Fruit fly (Drosophila melanogaster) whole organism, prepupa: Measurements from ENCODE around the gene Ifrd1.

Source experiments
- CG10669 ChIP-seq: fragments of 200-800 bp; sonication (Bioruptor generic); optimal IDR thresholded peaks from 3 replicates; lab custom pipeline; 2018; ENCODE audit warnings: missing biosample characterization, mild to moderate bottlenecking, missing genetic modification characterization, moderate library complexity
- CG11294 ChIP-seq: fragments of 200-800 bp; sonication (Bioruptor generic); IDR thresholded peaks from 2 replicates; pipeline ENCODE4 v1.3.6; 2022; ENCODE audit warnings: missing biosample characterization, missing genetic modification characterization
- CG11762 ChIP-seq: fragments of 200-800 bp; sonication (Bioruptor generic); optimal IDR thresholded peaks from 3 replicates; lab custom pipeline; 2016; ENCODE audit warnings: missing biosample characterization, missing genetic modification characterization; ENCODE audit not compliant: insufficient read depth
- CG11902 ChIP-seq: fragments of 200-800 bp; sonication (Bioruptor generic); optimal IDR thresholded peaks from 3 replicates; lab custom pipeline; 2016; ENCODE audit warnings: missing biosample characterization, missing genetic modification characterization
- CG15336 ChIP-seq: fragments of 200-800 bp; sonication (Bioruptor generic); IDR thresholded peaks from 2 replicates; pipeline ENCODE4 v1.3.6; 2022; ENCODE audit warnings: missing biosample characterization, missing genetic modification characterization
- CG1621 ChIP-seq: fragments of 200-800 bp; sonication (Bioruptor generic); optimal IDR thresholded peaks from 3 replicates; lab custom pipeline; 2018; ENCODE audit warnings: missing biosample characterization, mild to moderate bottlenecking, missing genetic modification characterization
- CG16779 ChIP-seq: fragments of 200-800 bp; sonication (Bioruptor generic); optimal IDR thresholded peaks from 3 replicates; lab custom pipeline; 2017; ENCODE audit warnings: missing biosample characterization, mild to moderate bottlenecking, missing genetic modification characterization
- CG3032 ChIP-seq: fragments of 200-800 bp; optimal IDR thresholded peaks from 2 replicates; lab custom pipeline; 2019; ENCODE audit warnings: missing biosample characterization, mild to moderate bottlenecking, missing genetic modification characterization, moderate library complexity
- CG32006 ChIP-seq: fragments of 200-800 bp; sonication (Bioruptor generic); optimal IDR thresholded peaks from 3 replicates; lab custom pipeline; 2017; ENCODE audit warnings: missing biosample characterization, mild to moderate bottlenecking, missing genetic modification characterization
- CG34406 ChIP-seq: fragments of 200-800 bp; sonication (Bioruptor generic); optimal IDR thresholded peaks from 3 replicates; lab custom pipeline; 2016; ENCODE audit warnings: missing biosample characterization, missing genetic modification characterization
- CG6163 ChIP-seq: fragments of 200-800 bp; sonication (Bioruptor generic); IDR thresholded peaks from 3 replicates; pipeline ENCODE4 v1.3.6; 2022; ENCODE audit warnings: missing biosample characterization, missing genetic modification characterization
- CG6276 ChIP-seq: fragments of 200-800 bp; sonication (Bioruptor generic); optimal IDR thresholded peaks from 2 replicates; lab custom pipeline; 2017; ENCODE audit warnings: missing biosample characterization, mild to moderate bottlenecking, missing genetic modification characterization
- CG6792 ChIP-seq: fragments of 200-800 bp; sonication (Bioruptor generic); optimal IDR thresholded peaks from 3 replicates; lab custom pipeline; 2016; ENCODE audit warnings: missing biosample characterization, missing genetic modification characterization
- CG6808 ChIP-seq: fragments of 200-800 bp; sonication (Bioruptor generic); optimal IDR thresholded peaks from 3 replicates; lab custom pipeline; 2017; ENCODE audit warnings: missing biosample characterization, missing genetic modification characterization, mild to moderate bottlenecking, moderate library complexity, missing genetic modification reagents
- CG6854 ChIP-seq: fragments of 200-800 bp; sonication (Bioruptor generic); optimal IDR thresholded peaks from 2 replicates; lab custom pipeline; 2017; ENCODE audit warnings: missing biosample characterization, mild to moderate bottlenecking, missing genetic modification characterization
- CG7368 ChIP-seq: fragments of 200-800 bp; sonication (Bioruptor generic); optimal IDR thresholded peaks from 3 replicates; lab custom pipeline; 2016; ENCODE audit warnings: missing biosample characterization, missing genetic modification characterization
- CG8119 ChIP-seq: fragments of 200-800 bp; sonication (Bioruptor generic); IDR thresholded peaks from 3 replicates; pipeline ENCODE4 v1.3.6; 2022; ENCODE audit warnings: missing biosample characterization, missing genetic modification characterization
- Eip75B ChIP-seq: fragments of 200-800 bp; sonication (Bioruptor generic); optimal IDR thresholded peaks from 3 replicates; lab custom pipeline; 2016; ENCODE audit warnings: missing biosample characterization, missing genetic modification characterization
- Eip93F ChIP-seq: fragments of 200-800 bp; sonication (Bioruptor generic); optimal IDR thresholded peaks from 2 replicates; lab custom pipeline; 2016; ENCODE audit warnings: missing biosample characterization, mild to moderate bottlenecking, missing genetic modification characterization
- Gug ChIP-seq: fragments of 200-800 bp; sonication (Bioruptor generic); IDR thresholded peaks from 2 replicates; pipeline ENCODE4 v1.3.6; 2022; ENCODE audit warnings: missing biosample characterization, missing genetic modification characterization
- Hr38 ChIP-seq: sonication (Bioruptor generic); optimal IDR thresholded peaks from 2 replicates; lab custom pipeline; 2016; ENCODE audit warnings: missing biosample characterization, missing genetic modification characterization
- Hr4 ChIP-seq: fragments of 200-800 bp; sonication (Bioruptor generic); optimal IDR thresholded peaks from 3 replicates; lab custom pipeline; 2016; ENCODE audit warnings: missing biosample characterization, missing genetic modification characterization
- Lpt ChIP-seq: fragments of 200-800 bp; sonication (Bioruptor generic); optimal IDR thresholded peaks from 3 replicates; lab custom pipeline; 2016; ENCODE audit warnings: missing biosample characterization, missing genetic modification characterization
- Met ChIP-seq: fragments of 200-800 bp; sonication (Bioruptor generic); optimal IDR thresholded peaks from 3 replicates; lab custom pipeline; 2016; ENCODE audit warnings: missing biosample characterization, missing genetic modification characterization
- OdsH ChIP-seq: fragments of 200-800 bp; sonication (Bioruptor generic); optimal IDR thresholded peaks from 3 replicates; lab custom pipeline; 2016; ENCODE audit warnings: missing biosample characterization, missing genetic modification characterization
- Smox ChIP-seq: fragments of 200-800 bp; sonication (Bioruptor generic); optimal IDR thresholded peaks from 3 replicates; lab custom pipeline; 2016; ENCODE audit warnings: missing biosample characterization, missing genetic modification characterization
- Sox102F ChIP-seq: fragments of 200-800 bp; sonication (Bioruptor generic); optimal IDR thresholded peaks from 2 replicates; lab custom pipeline; 2016; ENCODE audit warnings: missing biosample characterization, mild to moderate bottlenecking, missing genetic modification characterization
- acj6 ChIP-seq: fragments of 200-800 bp; sonication (Bioruptor generic); optimal IDR thresholded peaks from 3 replicates; lab custom pipeline; 2016; ENCODE audit warnings: missing biosample characterization, missing genetic modification characterization
- dac ChIP-seq: fragments of 200-800 bp; sonication (Bioruptor generic); optimal IDR thresholded peaks from 2 replicates; lab custom pipeline; 2017; ENCODE audit warnings: missing biosample characterization, mild to moderate bottlenecking, missing genetic modification characterization
- dsx ChIP-seq: fragments of 200-800 bp; optimal IDR thresholded peaks from 3 replicates; lab custom pipeline; 2019; ENCODE audit warnings: missing biosample characterization, mild to moderate bottlenecking, missing genetic modification characterization, moderate library complexity; ENCODE audit not compliant: poor library complexity, severe bottlenecking
- eg ChIP-seq: fragments of 200-800 bp; sonication (Bioruptor generic); IDR thresholded peaks from 3 replicates; pipeline ENCODE4 v1.3.6; 2022; ENCODE audit warnings: missing biosample characterization, missing genetic modification characterization
- esn ChIP-seq: fragments of 200-800 bp; sonication (Bioruptor generic); optimal IDR thresholded peaks from 2 replicates; lab custom pipeline; 2016; ENCODE audit warnings: missing biosample characterization, mild to moderate bottlenecking, missing genetic modification characterization, moderate library complexity
- fd85E ChIP-seq: fragments of 200-800 bp; sonication (Bioruptor generic); optimal IDR thresholded peaks from 3 replicates; lab custom pipeline; 2016; ENCODE audit warnings: missing biosample characterization, missing genetic modification characterization
- fkh ChIP-seq: fragments of 200-800 bp; sonication (Bioruptor generic); optimal IDR thresholded peaks from 3 replicates; lab custom pipeline; 2017; ENCODE audit warnings: missing biosample characterization, mild to moderate bottlenecking, missing genetic modification characterization, moderate library complexity
- net ChIP-seq: fragments of 200-800 bp; sonication (Bioruptor generic); optimal IDR thresholded peaks from 3 replicates; lab custom pipeline; 2016; ENCODE audit warnings: missing biosample characterization, missing genetic modification characterization
- pdm3 ChIP-seq: fragments of 200-800 bp; sonication (Bioruptor generic); optimal IDR thresholded peaks from 3 replicates; lab custom pipeline; 2016; ENCODE audit warnings: missing biosample characterization, missing genetic modification characterization
- spab ChIP-seq: fragments of 200-800 bp; sonication (Bioruptor generic); optimal IDR thresholded peaks from 2 replicates; lab custom pipeline; 2017; ENCODE audit warnings: missing biosample characterization, mild to moderate bottlenecking, missing genetic modification characterization, missing genetic modification reagents
- ss ChIP-seq, 2 experiments: fragments of 200-800 bp; sonication (Bioruptor generic); optimal IDR thresholded peaks; 2 replicates in 1 of 2; 3 replicates in 1 of 2; lab custom pipeline; 2017 to 2018; ENCODE audit warnings: mild to moderate bottlenecking in 2 of 2, missing biosample characterization in 2 of 2, missing genetic modification characterization in 2 of 2, moderate library complexity in 1 of 2
- svp ChIP-seq: fragments of 200-800 bp; sonication (Bioruptor generic); peaks from one replicate; lab custom pipeline; 2016; ENCODE audit warnings: missing biosample characterization, missing genetic modification characterization
- topi ChIP-seq: fragments of 200-800 bp; sonication (Bioruptor generic); optimal IDR thresholded peaks from 3 replicates; lab custom pipeline; 2016; ENCODE audit warnings: missing biosample characterization, missing genetic modification characterization

Gene Ifrd1

dm6 chr2L:2886613-2887537 is 12.6 kb upstream of the Ifrd1 start (continued):
- TF ChIP-seq CG34406 (GFP tag; lab: Kevin White, UChicago) (no peak), Smox (no peak), CG11762 (no peak), OdsH (GFP tag; lab: Kevin White, UChicago) (no peak), CG6276 (GFP tag; lab: Kevin White, UChicago) (peak; percentile 44), CG3032 (peak; percentile 27), CG16779 (tag; lab: Kevin White, UChicago) (no peak), CG32006 (GFP tag; lab: Kevin White, UChicago) (no peak), net (GFP tag; lab: Kevin White, UChicago) (peak; percentile 17), eg (peak; percentile 58; the same call in 2 of the 3 replicates), CG15336 (peak; percentile 52; the same call in 1 of the 2 replicates), dac (GFP tag; lab: Kevin White, UChicago) (peak; percentile 20), topi (GFP tag; lab: Kevin White, UChicago) (no peak), pdm3 (no peak), CG6854 (GFP tag; lab: Kevin White, UChicago) (peak; percentile 47), CG11902 (GFP tag; lab: Kevin White, UChicago) (no peak), ss (GFP tag; optimal IDR thresholded peaks at IDR 0.05; lab: Kevin White, UChicago) (peak; percentile 67 to 78), CG1621 (peak; percentile 24), Met (GFP tag; lab: Kevin White, UChicago) (no peak), Eip75B (no peak), Gug (no peak), CG6163 (peak; percentile 52; the same call in 2 of the 3 replicates), Hr4 (GFP tag; lab: Kevin White, UChicago) (no peak), CG6808 (GFP tag; lab: Kevin White, UChicago) (peak; percentile 65), CG10669 (GFP tag; lab: Kevin White, UChicago) (peak; percentile 14), CG6792 (no peak), Sox102F (GFP tag; lab: Kevin White, UChicago) (peak; percentile 41), dsx (GFP tag; lab: Kevin White, UChicago) (peak; percentile 62), spab (peak; percentile 25), Lpt (GFP tag; lab: Kevin White, UChicago) (no peak), acj6 (GFP tag; lab: Kevin White, UChicago) (no peak), CG8119 (GFP tag; lab: Robert Waterston, UW) (no peak; the same call in 1 of the 3 replicates), CG11294 (GFP tag; lab: Robert Waterston, UW) (no peak), esn (no peak), Hr38 (GFP tag; lab: Kevin White, UChicago) (no peak), fkh (GFP tag; lab: Kevin White, UChicago) (no peak), CG7368 (GFP tag; lab: Kevin White, UChicago) (no peak), Eip93F (GFP tag; lab: Kevin White, UChicago) (peak; percentile 13)

- TF ChIP-seq fkh (GFP tag; lab: Kevin White, UChicago) (no peak), fd85E (GFP tag; lab: Kevin White, UChicago) (no peak), CG8119 (GFP tag; lab: Robert Waterston, UW) (no peak), spab (no peak), topi (GFP tag; lab: Kevin White, UChicago) (no peak), svp (GFP tag; lab: Kevin White, UChicago) (peak; percentile 28)
Observed at dm6 chr2L:2886226-2886569, 11.9 kb upstream of the Ifrd1 start.
